Worm (Caenorhabditis elegans): ENCODE results near the gene F14D7.14.

Gene F14D7.14

ce11 chrV:14324502-14325467, 15.1 kb downstream of the F14D7.14 start, which contains the start of the genes F47B8.4 and F47B8.18:
Gene F47B8.4 (minus strand): TSS chrV:14324673.
Gene F47B8.18 (minus strand): TSS chrV:14325464.
- TF ChIP-seq unc-120 (tag; optimal IDR thresholded peaks at IDR 0.05; ENCODE audit: poor library complexity, severe bottlenecking): no peak
- no peak for TF ChIP-seq nhr-2 (tag; optimal IDR thresholded peaks at IDR 0.05)
- no peak for TF ChIP-seq drap-1 (GFP tag; optimal IDR thresholded peaks at IDR 0.05)
- TF ChIP-seq nhr-12 (tag; optimal IDR thresholded peaks at IDR 0.05): no peak
- TF ChIP-seq ztf-11 (tag; optimal IDR thresholded peaks at IDR 0.05): no peak
- no peak for TF ChIP-seq ceh-39 (tag; optimal IDR thresholded peaks at IDR 0.05)
- no peak for TF ChIP-seq unc-39 (tag; optimal IDR thresholded peaks at IDR 0.05)
- TF ChIP-seq nhr-237 (tag; optimal IDR thresholded peaks at IDR 0.05): no peak
- no peak for TF ChIP-seq elt-1 (tag; optimal IDR thresholded peaks at IDR 0.05; ENCODE audit: borderline replicate concordance, insufficient read depth)
- TF ChIP-seq lin-13 (tag; optimal IDR thresholded peaks at IDR 0.05): no peak
- no peak for TF ChIP-seq snpc-4 (tag; optimal IDR thresholded peaks at IDR 0.05)
- no peak for TF ChIP-seq ceh-83 (GFP tag; optimal IDR thresholded peaks at IDR 0.05)
- no peak for TF ChIP-seq ces-1 (GFP tag; optimal IDR thresholded peaks at IDR 0.05)
- TF ChIP-seq M03D4.4 (tag; optimal IDR thresholded peaks at IDR 0.05): no peak
- no peak for TF ChIP-seq ceh-43 (GFP tag; optimal IDR thresholded peaks at IDR 0.05)
- TF ChIP-seq zip-8 (tag; optimal IDR thresholded peaks at IDR 0.05): no peak
- TF ChIP-seq lin-32 (GFP tag; optimal IDR thresholded peaks at IDR 0.05): no peak
- no peak for TF ChIP-seq mab-5 (tag; optimal IDR thresholded peaks at IDR 0.05)
- TF ChIP-seq flh-1 (GFP tag; optimal IDR thresholded peaks at IDR 0.05): no peak

- TF ChIP-seq mep-1 (tag; optimal IDR thresholded peaks at IDR 0.05) (no peak), ztf-11 (tag; optimal IDR thresholded peaks at IDR 0.05) (no peak), ham-2 (GFP tag; optimal IDR thresholded peaks at IDR 0.05) (no peak), ceh-39 (tag; optimal IDR thresholded peaks at IDR 0.05) (no peak), drap-1 (GFP tag; optimal IDR thresholded peaks at IDR 0.05) (no peak), unc-120 (tag; optimal IDR thresholded peaks at IDR 0.05; ENCODE audit: poor library complexity, severe bottlenecking) (no peak), ceh-83 (GFP tag; optimal IDR thresholded peaks at IDR 0.05) (no peak), nhr-12 (tag; optimal IDR thresholded peaks at IDR 0.05) (no peak), flh-1 (GFP tag; optimal IDR thresholded peaks at IDR 0.05) (no peak), nhr-2 (tag; optimal IDR thresholded peaks at IDR 0.05) (no peak), M03D4.4 (tag; optimal IDR thresholded peaks at IDR 0.05) (no peak)
These were observed 18.0 kb downstream of the F14D7.14 start, which contains the start of gene F47B8.5 for ce11 chrV:14327776-14328175. Gene F47B8.5 (minus strand): TSS chrV:14327876.

- no peak for TF ChIP-seq ham-2 (GFP tag; optimal IDR thresholded peaks at IDR 0.05)
- TF ChIP-seq nhr-76 (tag; optimal IDR thresholded peaks at IDR 0.05): no peak
- no peak for TF ChIP-seq ceh-43 (GFP tag; optimal IDR thresholded peaks at IDR 0.05)
These were observed 19.1 kb downstream of the F14D7.14 start, which contains the start of gene pepm-1 for ce11 chrV:14328806-14329205. Gene pepm-1 (plus strand): TSS chrV:14329106.

ce11 chrV:14331477-14331876, 21.7 kb downstream of the F14D7.14 start, which contains the start of gene F47B8.8:
Gene F47B8.8 (plus strand): TSS chrV:14331733.
- TF ChIP-seq unc-120 (tag; optimal IDR thresholded peaks at IDR 0.05; ENCODE audit: poor library complexity, severe bottlenecking): no peak

ce11 chrV:14333116-14333515, 23.4 kb downstream of the F14D7.14 start, which contains the start of gene srm-4:
Gene srm-4 (plus strand): TSS chrV:14333416.
- TF ChIP-seq elt-3 (tag; optimal IDR thresholded peaks at IDR 0.05) (no peak), sem-2 (GFP tag; optimal IDR thresholded peaks at IDR 0.05) (no peak), lin-13 (tag; optimal IDR thresholded peaks at IDR 0.05) (no peak), flh-1 (GFP tag; optimal IDR thresholded peaks at IDR 0.05) (no peak), lin-32 (GFP tag; optimal IDR thresholded peaks at IDR 0.05) (no peak), ceh-39 (tag; optimal IDR thresholded peaks at IDR 0.05) (no peak), unc-39 (tag; optimal IDR thresholded peaks at IDR 0.05) (no peak), nhr-237 (tag; optimal IDR thresholded peaks at IDR 0.05) (no peak), nhr-12 (tag; optimal IDR thresholded peaks at IDR 0.05) (no peak), drap-1 (GFP tag; optimal IDR thresholded peaks at IDR 0.05) (no peak), elt-1 (tag; optimal IDR thresholded peaks at IDR 0.05; ENCODE audit: borderline replicate concordance, insufficient read depth) (no peak), ceh-43 (GFP tag; optimal IDR thresholded peaks at IDR 0.05) (no peak), hlh-1 (tag; optimal IDR thresholded peaks at IDR 0.05) (no peak), sptf-1 (tag; optimal IDR thresholded peaks at IDR 0.05) (no peak), pha-4 (tag; optimal IDR thresholded peaks at IDR 0.05) (no peak), M03D4.4 (tag; optimal IDR thresholded peaks at IDR 0.05) (no peak), unc-62 (GFP tag; optimal IDR thresholded peaks at IDR 0.05) (no peak)

Data from whole organism, mixed stage, embryonic.